Worm (Caenorhabditis elegans): Measurements from ENCODE around the gene F36A4.2.

DNA sequence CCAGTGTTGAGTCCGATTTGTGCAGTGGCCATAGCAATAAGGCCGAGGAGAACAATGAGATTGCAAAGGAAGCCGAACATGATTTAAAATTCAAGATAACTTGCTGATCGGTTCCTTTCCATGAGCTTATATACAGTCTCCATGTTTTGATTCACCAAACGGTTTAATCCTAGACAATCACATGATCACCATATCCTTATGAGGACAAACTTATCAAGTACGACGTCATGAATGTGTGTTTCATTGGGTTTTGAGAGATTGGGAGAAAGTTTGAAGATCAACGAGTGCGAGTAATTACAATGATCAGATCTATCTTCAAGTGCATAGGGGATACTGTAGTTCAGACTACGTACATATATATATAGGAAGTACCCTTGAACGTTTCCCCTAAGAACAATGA is 19.4 kb downstream of the F36A4.2 start, which contains the start of gene dct-7:
- TF ChIP-seq unc-86 (tag; optimal IDR thresholded peaks at IDR 0.05) (no peak), elt-2 (tag; optimal IDR thresholded peaks at IDR 0.05) (no peak)

Data from whole organism, late embryonic.